Worm (Caenorhabditis elegans) whole organism, early embryonic: ENCODE results near the gene fbxa-99.

ENCODE experiments used
- B0310.2 ChIP-seq: sonication (generic microtip); optimal IDR thresholded peaks from 2 replicates; lab custom pipeline; 2016; ENCODE audit warnings: mild to moderate bottlenecking, missing genetic modification characterization, missing compliant biosample characterization
- F13C5.2 ChIP-seq: sonication (generic microtip); optimal IDR thresholded peaks from 2 replicates; lab custom pipeline; 2017; ENCODE audit warnings: mild to moderate bottlenecking, missing genetic modification characterization, inconsistent platforms, missing compliant biosample characterization
- aly-1 ChIP-seq: sonication (generic microtip); optimal IDR thresholded peaks from 2 replicates; lab custom pipeline; 2016; ENCODE audit warnings: missing genetic modification characterization, missing compliant biosample characterization
- ama-1 ChIP-seq: fragments of 150-350 bp; optimal IDR thresholded peaks from 2 replicates; lab custom pipeline; 2014
- ets-7 ChIP-seq: sonication (generic microtip); optimal IDR thresholded peaks from 2 replicates; lab custom pipeline; 2016; ENCODE audit warnings: missing genotype, missing genetic modification characterization, missing compliant biosample characterization
- flt-1 ChIP-seq: fragments of 200-800 bp; sonication (Bioruptor generic); IDR thresholded peaks from 2 replicates; pipeline ENCODE4 v1.3.6; 2022; ENCODE audit warnings: missing genetic modification characterization, missing compliant biosample characterization
- hmbx-1 ChIP-seq: sonication (generic microtip); optimal IDR thresholded peaks from 2 replicates; lab custom pipeline; 2016; ENCODE audit warnings: mild to moderate bottlenecking, missing genetic modification characterization, missing compliant biosample characterization
- hnd-1 ChIP-seq: sonication (generic microtip); optimal IDR thresholded peaks from 2 replicates; lab custom pipeline; 2016; ENCODE audit warnings: missing genetic modification characterization, missing compliant biosample characterization
- pes-1 ChIP-seq: fragments of 200-800 bp; sonication (Bioruptor generic); IDR thresholded peaks from 2 replicates; pipeline ENCODE4 v1.3.6; 2022; ENCODE audit warnings: missing genetic modification reagents, missing genetic modification characterization, missing compliant biosample characterization
- tbx-37 ChIP-seq: fragments of 200-800 bp; sonication (Bioruptor generic); conservative IDR thresholded peaks from 2 replicates; pipeline ENCODE4 v1.3.6; 2022; ENCODE audit warnings: missing genetic modification reagents, missing genetic modification characterization, missing compliant biosample characterization

DNA sequence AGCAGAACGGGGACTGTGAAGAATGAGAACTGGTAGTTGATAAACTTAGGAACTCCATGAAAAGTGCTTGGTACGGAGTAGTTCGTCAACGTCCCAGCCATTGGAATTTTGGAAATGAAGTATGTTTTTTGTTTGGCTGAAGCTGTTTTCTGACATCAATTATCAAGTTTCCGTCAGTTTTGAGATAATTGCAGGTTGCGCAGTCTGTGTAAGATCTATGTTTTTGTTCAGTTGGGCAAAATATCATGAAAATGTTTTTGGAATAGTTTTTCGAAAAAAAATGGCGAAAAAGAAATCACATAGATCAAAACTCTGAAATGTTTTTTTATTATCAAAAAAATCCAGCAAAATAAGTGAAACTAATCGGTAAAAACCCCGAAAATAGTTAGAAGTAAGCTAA, 7.8 kb downstream of the fbxa-99 start, which contains the start of gene sru-22:
- no peak for TF ChIP-seq ama-1 (lab: Kevin White, UChicago)
- TF ChIP-seq hmbx-1 (tag; lab: Kevin White, UChicago), result no peak
- TF ChIP-seq hnd-1 (tag; lab: Kevin White, UChicago), result no peak
- TF ChIP-seq tbx-37 (GFP tag; lab: Robert Waterston, UW), result no peak
- no peak for TF ChIP-seq pes-1
- no peak for TF ChIP-seq F13C5.2
- TF ChIP-seq ets-7 (tag; lab: Kevin White, UChicago), result no peak
- TF ChIP-seq aly-1 (tag; lab: Kevin White, UChicago), result no peak
- TF ChIP-seq B0310.2 (tag; lab: Kevin White, UChicago), result no peak
- TF ChIP-seq flt-1, result no peak
